Worm (Caenorhabditis elegans): ENCODE measurements around the gene Y41E3.13.

ce11 chrIV:15029565-15029964 lies 28.5 kb upstream of the Y41E3.13 start:
- no peak for TF ChIP-seq him-1 (tag; optimal IDR thresholded peaks at IDR 0.05)
- no peak for TF ChIP-seq W03F9.2 (tag; optimal IDR thresholded peaks at IDR 0.05)
- no peak for TF ChIP-seq dao-5 (tag; optimal IDR thresholded peaks at IDR 0.05)
